Worm (Caenorhabditis elegans): Measurements from ENCODE around the gene nprl-3.

DNA sequence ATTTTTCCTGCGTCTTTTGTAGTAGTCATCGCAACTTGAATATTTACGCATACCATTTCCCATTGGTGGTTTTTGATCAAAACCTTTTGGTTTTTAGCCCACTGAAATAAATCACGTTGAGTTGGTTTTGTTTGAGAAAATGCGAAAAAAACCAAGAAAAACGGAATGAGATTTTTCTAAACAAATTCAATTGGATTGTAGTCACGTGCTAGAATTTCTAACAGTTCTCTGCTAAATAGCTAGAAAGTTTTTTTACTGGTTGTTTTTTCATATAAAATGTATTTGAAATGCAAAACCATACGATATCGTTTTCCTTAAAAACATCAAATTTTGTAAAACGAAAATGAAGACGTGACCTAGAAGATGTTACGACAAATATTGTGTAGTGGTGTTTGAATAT lies 20.7 kb upstream of the nprl-3 start, which contains the start of gene K07H8.12:
- TF ChIP-seq cog-1 (tag; optimal IDR thresholded peaks at IDR 0.05), result no peak
- no peak for TF ChIP-seq ztf-23 (GFP tag; IDR thresholded peaks at IDR 0.05)
- TF ChIP-seq med-1 (GFP tag; optimal IDR thresholded peaks at IDR 0.05; ENCODE audit: insufficient read depth), result no peak
- TF ChIP-seq T22C8.4 (GFP tag; IDR thresholded peaks at IDR 0.05), result no peak
- no peak for TF ChIP-seq ztf-29 (GFP tag; IDR thresholded peaks at IDR 0.05)
- TF ChIP-seq ref-1 (GFP tag; conservative IDR thresholded peaks at IDR 0.05), result no peak
